Worm (Caenorhabditis elegans): Measurements from ENCODE around the gene atg-16.1.

The atg-16.1 gene

ce11 chrX:4480800-4481199, 18.5 kb upstream of the atg-16.1 start:
- TF ChIP-seq elt-2 (tag; optimal IDR thresholded peaks at IDR 0.05): peak; percentile 31
- TF ChIP-seq ceh-14 (tag; optimal IDR thresholded peaks at IDR 0.05): no peak

DNA sequence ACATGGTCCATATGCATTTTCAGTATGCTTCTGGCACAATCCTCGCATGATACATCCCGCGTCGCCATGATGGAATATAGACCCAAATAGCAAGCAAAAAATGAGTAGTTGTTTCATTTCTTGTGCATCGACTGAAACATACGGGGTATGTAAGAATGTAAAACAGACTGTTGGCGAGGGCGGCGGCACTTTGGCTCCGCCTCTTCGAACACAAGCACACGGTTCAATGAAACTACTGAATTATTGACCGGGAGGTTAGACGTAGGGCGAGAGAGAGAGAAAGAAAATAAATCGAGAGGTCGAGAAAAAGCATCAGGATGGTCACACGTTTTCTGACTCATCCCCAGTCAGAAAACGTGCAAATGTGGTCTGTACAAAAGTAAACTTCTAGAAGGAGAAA, 17.7 kb upstream of the atg-16.1 start:
- TF ChIP-seq ets-4 (tag; optimal IDR thresholded peaks at IDR 0.05) (no peak), ceh-30 (tag; optimal IDR thresholded peaks at IDR 0.05) (no peak)

DNA sequence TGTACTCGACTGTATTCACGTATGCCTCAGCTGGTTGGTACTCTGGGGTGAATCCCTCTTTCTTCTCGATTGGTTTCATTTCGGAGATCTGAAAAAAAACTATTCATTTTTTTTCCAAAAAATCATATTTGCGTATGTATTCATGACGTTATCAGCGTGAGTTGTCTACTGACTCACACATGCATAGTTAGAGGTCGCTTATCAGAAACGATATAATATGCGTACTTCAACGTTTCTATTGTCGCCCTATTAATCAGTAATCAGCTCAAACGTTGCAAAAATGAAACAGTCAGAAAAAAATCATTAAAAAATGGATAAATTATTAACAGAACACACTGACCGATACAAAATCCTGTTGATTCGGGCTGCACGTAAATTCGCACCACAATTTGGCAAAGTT, 16.2 kb upstream of the atg-16.1 start:
- TF ChIP-seq F13H6.1 (tag; optimal IDR thresholded peaks at IDR 0.05) (no peak), ztf-16 (tag; optimal IDR thresholded peaks at IDR 0.05) (no peak), elt-2 (tag; optimal IDR thresholded peaks at IDR 0.05) (peak; percentile 57), tbx-7 (tag; optimal IDR thresholded peaks at IDR 0.05) (no peak), dmd-4 (tag; optimal IDR thresholded peaks at IDR 0.05; ENCODE audit: borderline replicate concordance) (no peak)

ce11 chrX:4469297-4469816, 7.1 kb upstream of the atg-16.1 start, which contains the start of gene asb-2:
Gene asb-2, plus strand, starts transcription at chrX:4469766.
- TF ChIP-seq elt-2 (tag; optimal IDR thresholded peaks at IDR 0.05) (peak; percentile 22), pax-1 (tag; optimal IDR thresholded peaks at IDR 0.05) (peak; percentile 22), ceh-18 (tag; optimal IDR thresholded peaks at IDR 0.05) (peak; percentile 47), ceh-30 (tag; optimal IDR thresholded peaks at IDR 0.05) (no peak), ceh-31 (tag; optimal IDR thresholded peaks at IDR 0.05) (peak; percentile 17), hlh-30 (tag; optimal IDR thresholded peaks at IDR 0.05; ENCODE audit: insufficient read depth) (peak; percentile 6), pqm-1 (tag; optimal IDR thresholded peaks at IDR 0.05) (no peak), unc-55 (GFP tag; optimal IDR thresholded peaks at IDR 0.05) (peak; percentile 79), pros-1 (tag; optimal IDR thresholded peaks at IDR 0.05) (peak; percentile 26), sdc-2 (tag; optimal IDR thresholded peaks at IDR 0.05) (peak; percentile 49), tbx-2 (tag; optimal IDR thresholded peaks at IDR 0.05) (peak; percentile 49), F13H6.1 (tag; optimal IDR thresholded peaks at IDR 0.05) (no peak), dve-1 (tag; optimal IDR thresholded peaks at IDR 0.05) (peak; percentile 57), nfya-1 (tag; optimal IDR thresholded peaks at IDR 0.05) (peak; percentile 88), unc-42 (tag; optimal IDR thresholded peaks at IDR 0.05) (peak; percentile 8)

ce11 chrX:4466218-4466617, 4.0 kb upstream of the atg-16.1 start, which contains the start of gene nmur-3:
Gene nmur-3, plus strand, starts transcription at chrX:4466518.
- TF ChIP-seq ceh-24 (tag; optimal IDR thresholded peaks at IDR 0.05): no peak

DNA sequence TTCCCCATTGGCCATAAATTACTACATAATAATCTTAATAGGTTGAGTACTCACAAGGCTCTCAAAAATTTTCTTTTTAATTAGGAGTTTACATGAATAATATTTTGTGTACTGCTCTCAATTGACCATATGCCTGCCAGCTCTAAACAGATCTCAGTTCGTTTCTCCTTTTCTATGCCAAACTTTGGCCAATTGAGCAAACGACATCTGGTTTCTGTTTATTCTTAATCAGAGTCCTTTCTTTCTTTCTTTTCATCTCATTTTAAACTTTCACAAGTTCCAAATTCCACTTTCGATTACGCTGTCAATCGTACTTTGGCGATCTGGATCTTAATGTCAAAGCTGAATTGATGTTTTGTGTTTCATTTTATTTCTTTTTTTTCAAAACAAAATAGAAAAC, 2.1 kb upstream of the atg-16.1 start:
- no peak for TF ChIP-seq nhr-232 (tag; optimal IDR thresholded peaks at IDR 0.05)
- no peak for TF ChIP-seq nhr-11 (tag; optimal IDR thresholded peaks at IDR 0.05)
- TF ChIP-seq ceh-30 (tag; optimal IDR thresholded peaks at IDR 0.05): no peak
- TF ChIP-seq Y22D7AL.16 (tag; optimal IDR thresholded peaks at IDR 0.05): no peak
- no peak for TF ChIP-seq ceh-22 (tag; optimal IDR thresholded peaks at IDR 0.05)
- TF ChIP-seq nfya-1 (tag; optimal IDR thresholded peaks at IDR 0.05): no peak
- TF ChIP-seq dve-1 (tag; optimal IDR thresholded peaks at IDR 0.05): no peak
- TF ChIP-seq ceh-48 (tag; optimal IDR thresholded peaks at IDR 0.05): no peak
- no peak for TF ChIP-seq madf-2 (tag; optimal IDR thresholded peaks at IDR 0.05)
- TF ChIP-seq hlh-6 (tag; optimal IDR thresholded peaks at IDR 0.05): no peak
- no peak for TF ChIP-seq dmd-4 (tag; optimal IDR thresholded peaks at IDR 0.05; ENCODE audit: borderline replicate concordance)
- TF ChIP-seq ceh-6 (GFP tag; optimal IDR thresholded peaks at IDR 0.05): no peak
- no peak for TF ChIP-seq pqm-1 (tag; optimal IDR thresholded peaks at IDR 0.05)
- no peak for TF ChIP-seq unc-86 (tag; optimal IDR thresholded peaks at IDR 0.05)
- TF ChIP-seq sox-4 (tag; optimal IDR thresholded peaks at IDR 0.05): no peak
- TF ChIP-seq ceh-24 (tag; optimal IDR thresholded peaks at IDR 0.05): no peak
- TF ChIP-seq K09A11.1 (tag; optimal IDR thresholded peaks at IDR 0.05; ENCODE audit: insufficient read depth): no peak

Measured in whole organism, late embryonic.